Worm (Caenorhabditis elegans): Measurements from ENCODE around the gene sri-34.
"Not testable (repeated sequence)": the region's sequence is repeated elsewhere in the genome, so short reads cannot be mapped to it uniquely, and the experiment has no call there.

Gene sri-34

ce11 chrII:3189038-3189437 lies 30.2 kb upstream of the sri-34 start, which contains the start of gene Y27F2A.11:
Gene Y27F2A.11, plus strand, starts transcription at chrII:3189338.
- not testable (repeated sequence) for TF ChIP-seq T22C8.4 (GFP tag; IDR thresholded peaks at IDR 0.05); klf-2 (GFP tag; conservative IDR thresholded peaks at IDR 0.05); tab-1 (GFP tag; IDR thresholded peaks at IDR 0.05)

DNA sequence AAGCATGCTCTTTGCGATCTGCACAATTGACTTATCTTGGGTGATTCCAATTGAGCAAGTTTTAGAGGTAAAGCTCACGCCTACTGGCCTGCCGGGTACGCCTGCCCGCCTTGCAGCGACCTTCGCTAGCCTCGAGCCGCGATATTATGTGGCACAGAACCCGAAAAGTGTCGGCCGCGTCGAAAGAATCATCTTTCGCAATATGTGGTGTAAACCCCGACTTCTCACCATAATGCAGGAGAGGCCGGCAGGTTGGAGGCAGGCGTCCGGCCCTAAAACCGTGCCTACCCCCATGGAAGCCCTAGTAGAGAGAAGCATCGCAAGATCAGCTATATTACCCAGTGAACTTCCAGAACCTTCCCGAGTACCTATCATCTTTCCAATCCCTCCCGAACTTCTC lies 27.0 kb upstream of the sri-34 start:
- no peak for TF ChIP-seq flt-1 (GFP tag; IDR thresholded peaks at IDR 0.05)
- no peak for TF ChIP-seq tab-1 (GFP tag; IDR thresholded peaks at IDR 0.05)
- no peak for TF ChIP-seq med-1 (GFP tag; optimal IDR thresholded peaks at IDR 0.05; ENCODE audit: insufficient read depth)
- TF ChIP-seq ztf-23 (GFP tag; IDR thresholded peaks at IDR 0.05) = no peak

DNA sequence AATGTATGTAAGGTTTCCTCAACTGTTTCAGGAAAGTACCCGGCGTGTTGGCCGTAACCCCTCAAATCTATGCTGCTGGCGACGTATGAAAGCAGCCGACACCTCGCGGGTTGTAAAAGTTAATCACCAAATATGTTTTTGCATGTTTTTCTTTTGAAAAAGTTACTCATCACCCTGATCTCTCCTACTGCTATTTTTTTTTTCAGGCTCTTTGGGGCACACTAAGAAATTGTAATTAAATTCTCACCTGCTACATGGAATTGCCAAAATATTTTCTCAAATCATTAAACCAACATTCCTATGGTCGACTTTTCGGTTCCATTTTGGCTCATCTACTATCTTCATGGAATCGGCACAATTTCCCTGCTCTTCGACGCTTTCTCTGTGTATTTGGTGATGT lies 26.0 kb upstream of the sri-34 start, which contains the start of gene sri-78:
sri-78 (plus strand) TSS at position 301 of the 400 bp plus-strand sequence.
- TF ChIP-seq ztf-29 (GFP tag; IDR thresholded peaks at IDR 0.05); ztf-23 (GFP tag; IDR thresholded peaks at IDR 0.05); med-1 (GFP tag; optimal IDR thresholded peaks at IDR 0.05; ENCODE audit: insufficient read depth): not testable (repeated sequence)

DNA sequence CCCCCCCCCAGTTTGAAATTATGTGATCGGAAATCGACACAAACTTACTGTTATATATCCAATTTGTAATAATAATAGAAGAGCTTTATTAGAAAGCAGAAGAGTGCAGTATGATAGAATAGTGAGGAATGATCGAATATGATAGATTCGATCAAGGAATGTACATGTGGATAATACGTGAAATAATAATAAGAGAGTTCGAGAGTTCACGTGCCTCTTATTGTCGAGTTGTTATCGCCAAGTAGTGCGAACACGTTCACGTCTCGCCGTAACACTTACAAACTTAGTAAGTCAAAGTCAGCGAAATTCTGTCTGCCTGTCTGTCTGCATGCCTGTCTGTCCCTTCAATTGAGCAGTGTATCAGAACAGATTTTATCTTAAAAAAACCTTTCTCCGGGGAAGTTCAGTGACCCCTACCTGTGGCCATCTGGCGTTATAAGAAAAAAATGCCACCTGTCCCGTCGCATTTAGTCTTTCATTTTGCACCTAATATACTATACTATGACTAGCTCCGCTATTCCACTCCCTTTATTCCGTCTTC lies 24.5 kb upstream of the sri-34 start, which contains the start of the genes Y27F2A.6 and Y27F2A.8:
Y27F2A.6 (minus strand) TSS at position 101 of the 541 bp plus-strand sequence.
Y27F2A.8 (plus strand) TSS at position 491 of the 541 bp plus-strand sequence.
- TF ChIP-seq ztf-29 (GFP tag; IDR thresholded peaks at IDR 0.05); cog-1 (tag; optimal IDR thresholded peaks at IDR 0.05); klf-2 (GFP tag; conservative IDR thresholded peaks at IDR 0.05): not testable (repeated sequence)

ce11 chrII:3177663-3178062 lies 18.8 kb upstream of the sri-34 start, which contains the start of gene sri-40:
Gene sri-40, plus strand, starts transcription at chrII:3177963.
- not testable (repeated sequence) for TF ChIP-seq med-1 (GFP tag; optimal IDR thresholded peaks at IDR 0.05; ENCODE audit: insufficient read depth); klf-2 (GFP tag; conservative IDR thresholded peaks at IDR 0.05); tab-1 (GFP tag; IDR thresholded peaks at IDR 0.05)

- TF ChIP-seq klf-2 (GFP tag; conservative IDR thresholded peaks at IDR 0.05) = no peak
Observed at ce11 chrII:3172176-3172575, 13.3 kb upstream of the sri-34 start, which contains the start of gene Y27F2A.10. Gene Y27F2A.10, minus strand, starts transcription at chrII:3172276.

DNA sequence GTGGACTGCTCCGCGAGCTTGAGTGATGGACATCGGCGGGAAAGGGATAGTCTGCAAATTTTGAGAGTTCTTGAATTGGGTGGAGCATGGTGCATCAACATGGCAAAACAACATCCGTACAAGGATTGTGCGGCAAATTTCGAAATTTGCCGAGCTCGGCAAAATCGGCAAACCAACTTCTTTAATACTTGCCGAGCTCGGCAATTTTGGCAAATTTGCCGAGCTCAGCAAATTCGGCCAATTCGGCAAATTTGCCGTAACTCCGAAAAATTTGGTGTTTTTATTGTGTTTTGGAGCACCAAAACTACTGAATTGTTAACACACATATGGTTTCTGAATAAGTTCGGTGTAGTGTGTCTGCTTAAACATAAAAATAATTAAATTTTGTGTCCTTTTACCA lies 11.2 kb upstream of the sri-34 start, which contains the start of gene fbxc-55:
fbxc-55 (minus strand) TSS at position 101 of the 400 bp plus-strand sequence.
- TF ChIP-seq ztf-23 (GFP tag; IDR thresholded peaks at IDR 0.05) (no peak), T22C8.4 (GFP tag; IDR thresholded peaks at IDR 0.05) (no peak), klf-2 (GFP tag; conservative IDR thresholded peaks at IDR 0.05) (no peak), flt-1 (GFP tag; IDR thresholded peaks at IDR 0.05) (no peak), med-1 (GFP tag; optimal IDR thresholded peaks at IDR 0.05; ENCODE audit: insufficient read depth) (no peak), cog-1 (tag; optimal IDR thresholded peaks at IDR 0.05) (no peak), tab-1 (GFP tag; IDR thresholded peaks at IDR 0.05) (no peak), ztf-29 (GFP tag; IDR thresholded peaks at IDR 0.05) (no peak), ref-1 (GFP tag; conservative IDR thresholded peaks at IDR 0.05) (no peak)

- TF ChIP-seq tab-1 (GFP tag; IDR thresholded peaks at IDR 0.05) (no peak), T22C8.4 (GFP tag; IDR thresholded peaks at IDR 0.05) (no peak), klf-2 (GFP tag; conservative IDR thresholded peaks at IDR 0.05) (no peak), flt-1 (GFP tag; IDR thresholded peaks at IDR 0.05) (no peak)
Observed at ce11 chrII:3156749-3157148, 2.1 kb downstream of the sri-34 start, which contains the start of gene sri-33. Gene sri-33, minus strand, starts transcription at chrII:3156849.

- no peak for TF ChIP-seq ref-1 (GFP tag; conservative IDR thresholded peaks at IDR 0.05)
- no peak for TF ChIP-seq ztf-29 (GFP tag; IDR thresholded peaks at IDR 0.05)
- no peak for TF ChIP-seq klf-2 (GFP tag; conservative IDR thresholded peaks at IDR 0.05)
- TF ChIP-seq T22C8.4 (GFP tag; IDR thresholded peaks at IDR 0.05) = no peak
- TF ChIP-seq ztf-23 (GFP tag; IDR thresholded peaks at IDR 0.05) = no peak
- TF ChIP-seq flt-1 (GFP tag; IDR thresholded peaks at IDR 0.05) = no peak
- no peak for TF ChIP-seq tab-1 (GFP tag; IDR thresholded peaks at IDR 0.05)
- no peak for TF ChIP-seq cog-1 (tag; optimal IDR thresholded peaks at IDR 0.05)
- TF ChIP-seq med-1 (GFP tag; optimal IDR thresholded peaks at IDR 0.05; ENCODE audit: insufficient read depth) = no peak
Observed at ce11 chrII:3154383-3154782, 4.5 kb downstream of the sri-34 start, which contains the start of gene sri-32. Gene sri-32, minus strand, starts transcription at chrII:3154483.

DNA sequence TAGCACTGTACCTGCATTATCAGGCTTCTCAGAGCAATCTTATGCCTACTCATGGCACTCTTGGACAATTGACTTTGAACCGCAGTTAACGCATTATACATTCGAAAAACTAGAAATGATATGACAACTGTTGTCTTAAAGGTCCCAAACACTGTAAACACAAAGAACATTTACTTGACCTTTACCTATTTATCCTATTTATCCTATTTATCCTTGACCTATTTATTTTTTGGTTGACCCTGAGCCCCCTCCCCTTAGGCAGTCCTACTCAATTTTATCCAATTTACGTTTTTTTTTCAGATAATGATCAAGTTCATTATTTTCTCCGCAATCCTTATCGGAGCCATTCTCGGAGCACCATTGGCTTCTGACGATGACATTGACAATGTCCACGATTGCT lies 7.3 kb downstream of the sri-34 start, which contains the start of the genes T10D4.14 and T10D4.19:
T10D4.14 (minus strand) TSS at position 101 of the 400 bp plus-strand sequence.
T10D4.19 (plus strand) TSS at position 304 of the 400 bp plus-strand sequence.
- no peak for TF ChIP-seq cog-1 (tag; optimal IDR thresholded peaks at IDR 0.05)
- TF ChIP-seq ref-1 (GFP tag; conservative IDR thresholded peaks at IDR 0.05) = no peak
- TF ChIP-seq flt-1 (GFP tag; IDR thresholded peaks at IDR 0.05) = no peak
- TF ChIP-seq tab-1 (GFP tag; IDR thresholded peaks at IDR 0.05) = no peak
- TF ChIP-seq T22C8.4 (GFP tag; IDR thresholded peaks at IDR 0.05) = no peak
- TF ChIP-seq med-1 (GFP tag; optimal IDR thresholded peaks at IDR 0.05; ENCODE audit: insufficient read depth) = no peak
- no peak for TF ChIP-seq ztf-29 (GFP tag; IDR thresholded peaks at IDR 0.05)
- TF ChIP-seq klf-2 (GFP tag; conservative IDR thresholded peaks at IDR 0.05) = no peak
- no peak for TF ChIP-seq ztf-23 (GFP tag; IDR thresholded peaks at IDR 0.05)
